Worm (Caenorhabditis elegans) whole organism, L1 larva: ENCODE data around the gene F56D6.13.

ENCODE experiments used
- C04F5.9 ChIP-seq: sonication (generic microtip); optimal IDR thresholded peaks from 2 replicates; lab custom pipeline; 2016; ENCODE audit warnings: missing genetic modification characterization, missing compliant biosample characterization
- C16A3.4 ChIP-seq: fragments of 150-350 bp; optimal IDR thresholded peaks from 2 replicates; lab custom pipeline; 2014; ENCODE audit warnings: missing biosample characterization, missing genetic modification characterization
- F16B12.6 ChIP-seq: fragments of 150-350 bp; optimal IDR thresholded peaks from 2 replicates; lab custom pipeline; 2014; ENCODE audit warnings: missing biosample characterization, missing genetic modification characterization
- aha-1 ChIP-seq: fragments of 150-350 bp; optimal IDR thresholded peaks from 2 replicates; lab custom pipeline; 2014; ENCODE audit warnings: missing biosample characterization, missing genetic modification characterization
- blmp-1 ChIP-seq: fragments of 150-350 bp; optimal IDR thresholded peaks from 2 replicates; lab custom pipeline; 2014; ENCODE audit warnings: missing biosample characterization, missing genetic modification characterization
- ceh-63 ChIP-seq: fragments of 200-800 bp; sonication (Bioruptor generic); optimal IDR thresholded peaks from 2 replicates; lab custom pipeline; 2018; ENCODE audit warnings: mild to moderate bottlenecking, missing genetic modification characterization, missing compliant biosample characterization
- ceh-88 ChIP-seq: fragments of 200-800 bp; sonication (Bioruptor generic); IDR thresholded peaks from 2 replicates; pipeline ENCODE4 v1.3.6; 2022; ENCODE audit warnings: missing genetic modification characterization, missing compliant biosample characterization
- efl-1 ChIP-seq, 4 experiments: fragments of 150-350 bp; optimal IDR thresholded peaks in 3 of 4; peaks in 1 of 4; 1 replicate in 1 of 4; 2 replicates in 3 of 4; lab custom pipeline; 2014; ENCODE audit warnings: missing biosample characterization in 2 of 4, missing genetic modification characterization in 2 of 4, missing genetic modification reagents in 2 of 4
- egl-27 ChIP-seq, 2 experiments: fragments of 150-350 bp in 1 of 2; sonication (generic microtip); optimal IDR thresholded peaks; 3 replicates each; lab custom pipeline; 2017 to 2018; ENCODE audit warnings: missing biosample characterization in 2 of 2, missing genetic modification characterization in 2 of 2, missing genetic modification reagents in 2 of 2
- elt-2 ChIP-seq: sonication (generic microtip); optimal IDR thresholded peaks from 2 replicates; lab custom pipeline; 2016; ENCODE audit warnings: missing genetic modification characterization, mild to moderate bottlenecking, inconsistent platforms, missing compliant biosample characterization, missing genetic modification reagents
- elt-3 ChIP-seq, 6 experiments: fragments of 150-350 bp in 1 of 6; sonication (generic microtip); optimal IDR thresholded peaks; 2 replicates each; lab custom pipeline; 2017 to 2018; ENCODE audit warnings: missing biosample characterization in 6 of 6, missing genetic modification characterization in 6 of 6, inconsistent platforms in 1 of 6
- fkh-10 ChIP-seq: sonication (generic microtip); optimal IDR thresholded peaks from 2 replicates; lab custom pipeline; 2017; ENCODE audit warnings: missing biosample characterization, missing genetic modification reagents, missing genetic modification characterization
- fkh-4 ChIP-seq: sonication (generic microtip); optimal IDR thresholded peaks from 2 replicates; lab custom pipeline; 2016; ENCODE audit warnings: missing compliant biosample characterization, missing genetic modification characterization, borderline replicate concordance
- grh-1 ChIP-seq: fragments of 200-800 bp; sonication (Bioruptor generic); IDR thresholded peaks from 2 replicates; pipeline ENCODE4 v1.3.6; 2022; ENCODE audit warnings: missing genetic modification reagents, missing genetic modification characterization, missing compliant biosample characterization
- hlh-4 ChIP-seq: sonication (generic microtip); optimal IDR thresholded peaks from 2 replicates; lab custom pipeline; 2016; ENCODE audit warnings: mild to moderate bottlenecking, missing genetic modification characterization, missing compliant biosample characterization
- hpl-2 ChIP-seq: fragments of 150-350 bp; optimal IDR thresholded peaks from 2 replicates; lab custom pipeline; 2014; ENCODE audit warnings: missing biosample characterization, missing genetic modification reagents, missing genetic modification characterization
- jun-1 ChIP-seq: fragments of 150-350 bp; optimal IDR thresholded peaks from 2 replicates; lab custom pipeline; 2014; ENCODE audit warnings: missing biosample characterization, missing genetic modification reagents, missing genetic modification characterization
- lin-14 ChIP-seq: fragments of 200-800 bp; sonication (Bioruptor generic); optimal IDR thresholded peaks from 2 replicates; lab custom pipeline; 2018; ENCODE audit warnings: mild to moderate bottlenecking, missing genetic modification characterization, moderate library complexity, missing compliant biosample characterization
- lin-35 ChIP-seq, 2 experiments: fragments of 150-350 bp; optimal IDR thresholded peaks; 2 replicates each; lab custom pipeline; 2014; ENCODE audit warnings: missing biosample characterization in 2 of 2, missing genetic modification characterization in 2 of 2, missing genetic modification reagents in 2 of 2
- lir-3 ChIP-seq: sonication (generic microtip); optimal IDR thresholded peaks from 2 replicates; lab custom pipeline; 2016; ENCODE audit warnings: mild to moderate bottlenecking, missing genetic modification characterization, moderate library complexity, missing compliant biosample characterization; ENCODE audit not compliant: poor library complexity
- lsy-2 ChIP-seq, 2 experiments: fragments of 150-350 bp; optimal IDR thresholded peaks; 2 replicates each; lab custom pipeline; 2014; ENCODE audit warnings: missing biosample characterization in 2 of 2, missing genetic modification characterization in 2 of 2
- mef-2 ChIP-seq: fragments of 150-350 bp; optimal IDR thresholded peaks from 2 replicates; lab custom pipeline; 2014; ENCODE audit warnings: missing biosample characterization, missing genetic modification characterization
- nhr-11 ChIP-seq: fragments of 150-350 bp; optimal IDR thresholded peaks from 2 replicates; lab custom pipeline; 2014; ENCODE audit warnings: missing biosample characterization, missing genetic modification characterization
- nhr-12 ChIP-seq: sonication (generic microtip); optimal IDR thresholded peaks from 2 replicates; lab custom pipeline; 2017; ENCODE audit warnings: missing biosample characterization, missing genetic modification characterization
- nhr-19 ChIP-seq: fragments of 200-800 bp; sonication (Bioruptor generic); conservative IDR thresholded peaks from 2 replicates; pipeline ENCODE4 v1.3.6; 2022; ENCODE audit warnings: missing genetic modification characterization, missing compliant biosample characterization
- nhr-20 ChIP-seq: sonication (generic microtip); optimal IDR thresholded peaks from 2 replicates; lab custom pipeline; 2016; ENCODE audit warnings: mild to moderate bottlenecking, missing genetic modification characterization, missing compliant biosample characterization
- nhr-71 ChIP-seq: sonication (generic microtip); optimal IDR thresholded peaks from 2 replicates; lab custom pipeline; 2016; ENCODE audit warnings: mild to moderate bottlenecking, missing genetic modification characterization, moderate library complexity, missing compliant biosample characterization
- nhr-85 ChIP-seq: sonication (generic microtip); peaks from one replicate; lab custom pipeline; 2016; ENCODE audit warnings: missing genetic modification characterization, inconsistent platforms, missing compliant biosample characterization
- pag-3 ChIP-seq: sonication (generic microtip); optimal IDR thresholded peaks from 2 replicates; lab custom pipeline; 2017; ENCODE audit warnings: missing genetic modification characterization, mild to moderate bottlenecking, missing compliant biosample characterization, antibody characterized with exemption, borderline replicate concordance; ENCODE audit not compliant: insufficient read depth
- pax-3 ChIP-seq: fragments of 200-800 bp; sonication (Bioruptor generic); optimal IDR thresholded peaks from 2 replicates; lab custom pipeline; 2018; ENCODE audit warnings: mild to moderate bottlenecking, missing genetic modification characterization, moderate library complexity, missing compliant biosample characterization
- skn-1 ChIP-seq: fragments of 150-350 bp; optimal IDR thresholded peaks from 2 replicates; lab custom pipeline; 2014; ENCODE audit warnings: missing biosample characterization, missing genetic modification characterization
- snu-23 ChIP-seq: sonication (generic microtip); optimal IDR thresholded peaks from 2 replicates; lab custom pipeline; 2016; ENCODE audit warnings: missing genetic modification characterization, missing compliant biosample characterization
- sox-4 ChIP-seq: sonication (generic microtip); optimal IDR thresholded peaks from 2 replicates; lab custom pipeline; 2016; ENCODE audit warnings: missing genetic modification characterization, missing compliant biosample characterization
- sptf-1 ChIP-seq: fragments of 150-350 bp; optimal IDR thresholded peaks from 2 replicates; lab custom pipeline; 2014; ENCODE audit warnings: missing biosample characterization, missing genetic modification characterization
- swsn-7 ChIP-seq: sonication (generic microtip); optimal IDR thresholded peaks from 2 replicates; lab custom pipeline; 2016; ENCODE audit warnings: missing genetic modification characterization, missing compliant biosample characterization
- tbx-2 ChIP-seq: sonication (generic microtip); optimal IDR thresholded peaks from 2 replicates; lab custom pipeline; 2016; ENCODE audit warnings: missing genetic modification characterization, missing compliant biosample characterization
- tlp-1 ChIP-seq: fragments of 150-350 bp; optimal IDR thresholded peaks from 2 replicates; lab custom pipeline; 2014; ENCODE audit warnings: missing biosample characterization, missing genetic modification characterization
- unc-130 ChIP-seq: fragments of 150-350 bp; optimal IDR thresholded peaks from 2 replicates; lab custom pipeline; 2017; ENCODE audit warnings: missing biosample characterization, missing genetic modification characterization, inconsistent platforms
- unc-62 ChIP-seq: fragments of 150-350 bp; optimal IDR thresholded peaks from 2 replicates; lab custom pipeline; 2014; ENCODE audit warnings: missing biosample characterization, missing genetic modification reagents, missing genetic modification characterization
- zag-1 ChIP-seq: fragments of 150-350 bp; optimal IDR thresholded peaks from 2 replicates; lab custom pipeline; 2014; ENCODE audit warnings: missing biosample characterization, missing genetic modification characterization
- zip-4 ChIP-seq: fragments of 200-800 bp; sonication (Bioruptor generic); optimal IDR thresholded peaks from 2 replicates; lab custom pipeline; 2018; ENCODE audit warnings: mild to moderate bottlenecking, missing genetic modification characterization, moderate library complexity, missing compliant biosample characterization
- ztf-4 ChIP-seq: fragments of 150-350 bp; optimal IDR thresholded peaks from 2 replicates; lab custom pipeline; 2014; ENCODE audit warnings: missing biosample characterization, missing genetic modification characterization

Gene F56D6.13

DNA sequence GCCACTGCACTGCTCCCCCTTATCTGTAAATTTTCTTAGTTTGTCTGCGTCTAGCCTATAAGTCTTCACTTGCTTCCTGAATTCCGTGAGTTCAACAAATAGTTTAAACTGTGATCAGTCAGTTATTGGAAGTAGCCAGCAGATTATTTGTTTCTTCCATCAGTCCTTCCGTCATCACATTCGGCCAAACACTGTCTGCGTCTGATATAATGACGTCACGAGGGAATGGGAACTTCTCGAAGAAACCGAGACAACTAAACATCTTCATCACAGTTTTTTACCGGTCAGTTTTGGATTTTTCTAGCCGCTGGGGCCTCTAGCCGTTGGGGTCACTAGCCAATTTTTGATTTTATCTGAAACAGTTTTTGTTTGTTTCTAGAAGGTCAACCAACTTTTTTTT lies 43.2 kb upstream of the F56D6.13 start:
- TF ChIP-seq nhr-19 (GFP tag; lab: Robert Waterston, UW): no peak
- peak; percentile 80 for TF ChIP-seq nhr-85
- TF ChIP-seq blmp-1 (tag; lab: Kevin White, UChicago): peak; percentile 71
- TF ChIP-seq C04F5.9 (tag; lab: Kevin White, UChicago): no peak
- TF ChIP-seq snu-23 (GFP tag; lab: Kevin White, UChicago): peak; percentile 30
- TF ChIP-seq elt-2: peak; percentile 21
- TF ChIP-seq unc-130 (tag; lab: Kevin White, UChicago): no peak
- TF ChIP-seq tlp-1 (tag; lab: Kevin White, UChicago): no peak
- TF ChIP-seq efl-1 (optimal IDR thresholded peaks at IDR 0.05; lab: Kevin White, UChicago): no peak
- peak in 1 of 2 experiments; percentile 68 for TF ChIP-seq efl-1 (GFP tag; optimal IDR thresholded peaks at IDR 0.05 in 1 of 2; lab: Kevin White, UChicago)
- no peak for TF ChIP-seq nhr-12 (tag; lab: Kevin White, UChicago)
- peak; percentile 18 for TF ChIP-seq nhr-71 (tag; lab: Kevin White, UChicago)
- TF ChIP-seq ceh-88: no peak
- TF ChIP-seq nhr-20 (tag; lab: Kevin White, UChicago): peak; percentile 19
- TF ChIP-seq lin-14 (GFP tag; lab: Kevin White, UChicago): peak; percentile 16
- TF ChIP-seq lin-35 (GFP tag; optimal IDR thresholded peaks at IDR 0.05; lab: Kevin White, UChicago): peak in 1 of 2 experiments; percentile 50
- TF ChIP-seq pax-3: no peak
- TF ChIP-seq elt-3 (tag; optimal IDR thresholded peaks at IDR 0.05; lab: Kevin White, UChicago): peak in 1 of 6 experiments; percentile 55
- TF ChIP-seq, all 84 proteins: peak for 10

DNA sequence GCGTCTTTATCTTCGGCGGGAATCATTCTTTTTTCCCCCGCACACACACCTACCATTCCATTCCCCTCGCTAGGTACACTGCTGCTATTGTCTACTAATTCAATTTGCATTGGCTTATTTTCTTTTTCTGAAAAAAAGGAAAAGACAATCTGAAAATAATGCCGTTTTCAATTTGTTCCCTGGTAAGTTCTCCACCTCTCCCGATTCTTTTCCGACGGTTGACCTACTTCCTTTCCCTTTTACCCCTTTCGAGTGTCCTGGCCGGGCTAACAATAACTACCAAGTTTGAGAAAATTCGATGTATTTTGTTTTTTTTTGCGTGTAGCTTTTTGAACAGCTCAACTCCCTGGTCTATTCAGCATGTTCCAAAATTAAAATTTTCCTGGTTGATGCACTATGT lies 42.0 kb upstream of the F56D6.13 start, which contains the start of gene F37C4.4:
TSS of gene F37C4.4 (plus strand) at position 58 of the 400 bp plus-strand sequence.
- TF ChIP-seq blmp-1 (tag; lab: Kevin White, UChicago) (peak; percentile 82), tbx-2 (no peak), efl-1 (optimal IDR thresholded peaks at IDR 0.05; lab: Kevin White, UChicago) (no peak), efl-1 (GFP tag; optimal IDR thresholded peaks at IDR 0.05 in 1 of 2; lab: Kevin White, UChicago) (peak in 1 of 2 experiments; percentile 83), fkh-10 (no peak)
- TF ChIP-seq, all 84 proteins: peak for 2

DNA sequence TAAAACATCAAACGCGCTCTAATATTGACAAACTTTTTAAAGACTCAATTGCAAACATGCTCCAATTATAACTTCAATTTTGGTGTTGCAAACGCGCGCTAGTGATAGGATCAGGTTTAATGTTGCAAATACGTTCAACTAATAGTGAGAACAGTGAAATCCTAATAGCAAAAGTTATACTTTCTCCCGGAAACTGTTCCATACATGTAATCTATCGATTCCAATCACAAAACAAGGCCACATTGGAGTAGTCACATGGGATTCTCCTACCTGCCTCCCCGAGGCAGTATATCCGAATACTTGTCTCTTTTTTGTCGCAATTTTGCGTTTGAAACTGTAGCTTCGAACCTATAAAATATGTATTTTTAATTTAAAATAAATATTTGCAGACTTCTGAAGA lies 39.3 kb upstream of the F56D6.13 start:
- TF ChIP-seq snu-23 (GFP tag; lab: Kevin White, UChicago) (no peak), ztf-4 (tag; lab: Kevin White, UChicago) (no peak), swsn-7 (tag; lab: Kevin White, UChicago) (no peak), blmp-1 (tag; lab: Kevin White, UChicago) (peak; percentile 93), nhr-20 (tag; lab: Kevin White, UChicago) (no peak), lir-3 (tag; lab: Kevin White, UChicago) (no peak), pag-3 (tag; lab: Kevin White, UChicago) (no peak), nhr-85 (peak; percentile 46), jun-1 (tag; lab: Kevin White, UChicago) (no peak), elt-3 (tag; optimal IDR thresholded peaks at IDR 0.05; lab: Kevin White, UChicago) (no peak), lin-14 (GFP tag; lab: Kevin White, UChicago) (no peak)

DNA sequence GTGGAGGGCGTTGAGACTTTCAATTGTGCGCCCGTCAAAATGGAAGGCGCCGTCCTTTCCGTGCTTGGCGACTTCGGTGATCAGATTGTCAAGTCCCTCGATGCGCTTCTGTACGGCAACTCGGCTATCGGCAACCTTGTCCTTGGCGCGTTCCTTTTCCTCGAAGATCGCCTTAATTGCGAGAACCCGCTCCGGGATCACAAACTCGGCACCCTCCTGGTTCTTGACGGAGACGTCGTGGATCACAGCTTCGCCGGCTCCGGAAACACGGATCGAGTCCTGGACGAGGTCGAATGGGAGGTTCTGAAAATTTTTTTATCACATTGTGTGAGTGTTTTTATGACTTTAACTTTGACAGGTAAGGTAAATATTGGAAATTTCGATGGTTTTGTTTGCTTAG lies 36.0 kb upstream of the F56D6.13 start:
- TF ChIP-seq unc-62 (GFP tag; lab: Kevin White, UChicago) (no peak), zip-4 (GFP tag; lab: Kevin White, UChicago) (no peak), nhr-11 (no peak), nhr-20 (tag; lab: Kevin White, UChicago) (no peak), F16B12.6 (tag; lab: Kevin White, UChicago) (no peak), sox-4 (tag; lab: Kevin White, UChicago) (no peak)

DNA sequence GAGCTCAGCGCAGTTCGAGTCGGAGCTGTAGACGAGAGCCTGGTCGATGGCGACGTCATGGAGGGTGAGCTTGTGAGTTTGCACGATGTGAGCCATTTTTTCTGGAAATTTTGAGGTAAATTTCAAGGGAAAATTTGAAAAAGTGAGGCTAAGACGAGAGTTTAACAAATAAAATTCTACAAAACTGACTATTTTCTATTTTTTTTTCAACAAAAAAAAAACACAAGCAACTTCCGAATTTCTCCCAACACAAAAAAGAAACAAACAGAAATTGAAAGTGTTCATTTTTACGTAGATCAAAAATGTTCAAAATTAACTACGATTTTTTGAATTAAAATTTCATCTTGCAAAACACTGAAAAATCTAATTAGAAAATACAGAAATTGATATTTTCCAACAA lies 35.5 kb upstream of the F56D6.13 start, which contains the start of gene F37C4.5:
TSS of gene F37C4.5 (minus strand) at position 101 of the 400 bp plus-strand sequence.
- no peak for TF ChIP-seq unc-130 (tag; lab: Kevin White, UChicago)
- no peak for TF ChIP-seq mef-2
- no peak for TF ChIP-seq zag-1 (tag; lab: Kevin White, UChicago)
- no peak for TF ChIP-seq C16A3.4 (tag; lab: Kevin White, UChicago)
- TF ChIP-seq ztf-4 (tag; lab: Kevin White, UChicago): no peak
- no peak for TF ChIP-seq ceh-63
- no peak for TF ChIP-seq fkh-4 (tag; lab: Kevin White, UChicago)
- TF ChIP-seq lsy-2 (tag; optimal IDR thresholded peaks at IDR 0.05; lab: Kevin White, UChicago): no peak
- no peak for TF ChIP-seq aha-1 (tag; lab: Kevin White, UChicago)
- no peak for TF ChIP-seq egl-27 (tag; optimal IDR thresholded peaks at IDR 0.05; lab: Kevin White, UChicago)
- TF ChIP-seq fkh-10: no peak
- TF ChIP-seq sptf-1 (tag; lab: Kevin White, UChicago): no peak
- no peak for TF ChIP-seq nhr-20 (tag; lab: Kevin White, UChicago)
- no peak for TF ChIP-seq swsn-7 (tag; lab: Kevin White, UChicago)
- TF ChIP-seq skn-1 (tag; lab: Kevin White, UChicago): no peak
- no peak for TF ChIP-seq hlh-4
- TF ChIP-seq hpl-2 (GFP tag; lab: Kevin White, UChicago): no peak
- TF ChIP-seq tlp-1 (tag; lab: Kevin White, UChicago): no peak
- no peak for TF ChIP-seq grh-1 (GFP tag; lab: Robert Waterston, UW)
- TF ChIP-seq snu-23 (GFP tag; lab: Kevin White, UChicago): no peak
